Worm (Caenorhabditis elegans) whole organism, L4 larva: Measurements from ENCODE around the gene R07B7.2.

Experiments
- F37D6.2 ChIP-seq: sonication (generic microtip); optimal IDR thresholded peaks from 2 replicates; lab custom pipeline; 2016; ENCODE audit warnings: mild to moderate bottlenecking, missing genetic modification characterization, missing compliant biosample characterization
- F49E8.2 ChIP-seq: sonication (generic microtip); optimal IDR thresholded peaks from 2 replicates; lab custom pipeline; 2016; ENCODE audit warnings: missing compliant biosample characterization, mild to moderate bottlenecking, missing genetic modification characterization, borderline replicate concordance
- R02D3.7 ChIP-seq: fragments of 150-350 bp; sonication (generic microtip); optimal IDR thresholded peaks from 3 replicates; lab custom pipeline; 2014; ENCODE audit warnings: missing biosample characterization, missing genetic modification characterization
- Y48G9A.11 ChIP-seq: fragments of 200-800 bp; sonication (Bioruptor generic); IDR thresholded peaks from 2 replicates; pipeline ENCODE4 v1.3.6; 2022; ENCODE audit warnings: missing genetic modification reagents, missing genetic modification characterization, missing compliant biosample characterization
- Y5F2A.4 ChIP-seq: fragments of 200-800 bp; sonication (Bioruptor generic); optimal IDR thresholded peaks from 2 replicates; lab custom pipeline; 2018; ENCODE audit warnings: mild to moderate bottlenecking, missing genetic modification characterization, missing compliant biosample characterization
- aly-2 ChIP-seq: sonication (generic microtip); optimal IDR thresholded peaks from 2 replicates; lab custom pipeline; 2018; ENCODE audit warnings: missing biosample characterization, missing genetic modification characterization
- ama-1 ChIP-seq: fragments of 150-350 bp; optimal IDR thresholded peaks from 2 replicates; lab custom pipeline; 2014; ENCODE audit warnings: inconsistent platforms, mixed read lengths
- ceh-44 ChIP-seq: fragments of 200-800 bp; sonication (Bioruptor generic); IDR thresholded peaks from 2 replicates; pipeline ENCODE4 v1.3.6; 2022; ENCODE audit warnings: missing genetic modification reagents, missing genetic modification characterization, missing compliant biosample characterization
- cey-2 ChIP-seq: sonication (generic microtip); optimal IDR thresholded peaks from 3 replicates; lab custom pipeline; 2017; ENCODE audit warnings: missing genetic modification characterization, mild to moderate bottlenecking, missing compliant biosample characterization, antibody characterized with exemption, borderline replicate concordance; ENCODE audit not compliant: insufficient read depth
- ctbp-1 ChIP-seq: fragments of 200-800 bp; sonication (Bioruptor generic); IDR thresholded peaks from 2 replicates; pipeline ENCODE4 v1.3.6; 2022; ENCODE audit warnings: missing genetic modification reagents, missing genetic modification characterization, missing compliant biosample characterization
- daf-12 ChIP-seq: fragments of 150-350 bp; optimal IDR thresholded peaks from 2 replicates; lab custom pipeline; 2014; ENCODE audit warnings: missing biosample characterization, missing genetic modification reagents, missing genetic modification characterization
- daf-16 ChIP-seq, 3 experiments: sonication (generic microtip); optimal IDR thresholded peaks; 2 replicates each; lab custom pipeline; 2016 to 2017; ENCODE audit warnings: missing genetic modification characterization in 3 of 3, missing genetic modification reagents in 3 of 3, mild to moderate bottlenecking in 2 of 3, missing compliant biosample characterization in 2 of 3, missing biosample characterization in 1 of 3, moderate library complexity in 1 of 3
- daf-19 ChIP-seq: fragments of 200-800 bp; sonication (Bioruptor generic); conservative IDR thresholded peaks from 2 replicates; pipeline ENCODE4 v1.3.6; 2022; ENCODE audit warnings: missing genetic modification characterization, missing compliant biosample characterization
- daf-8 ChIP-seq: fragments of 200-800 bp; sonication (Bioruptor generic); IDR thresholded peaks from 2 replicates; pipeline ENCODE4 v1.3.6; 2022; ENCODE audit warnings: missing genetic modification characterization, missing compliant biosample characterization
- duxl-1 ChIP-seq: sonication (generic microtip); optimal IDR thresholded peaks from 2 replicates; lab custom pipeline; 2016; ENCODE audit warnings: mild to moderate bottlenecking, missing genetic modification characterization, moderate library complexity, missing compliant biosample characterization; ENCODE audit not compliant: poor library complexity
- egl-27 ChIP-seq: sonication (generic microtip); optimal IDR thresholded peaks from 3 replicates; lab custom pipeline; 2017; ENCODE audit warnings: missing biosample characterization, missing genetic modification reagents, missing genetic modification characterization
- hif-1 ChIP-seq, 2 experiments: sonication (generic microtip); optimal IDR thresholded peaks; 2 replicates each; lab custom pipeline; 2016 to 2017; ENCODE audit warnings: missing compliant biosample characterization in 2 of 2, missing genetic modification characterization in 2 of 2, missing genetic modification reagents in 2 of 2, missing genotype in 2 of 2, mild to moderate bottlenecking in 1 of 2
- hlh-11 ChIP-seq: fragments of 200-800 bp; sonication (Bioruptor generic); optimal IDR thresholded peaks from 2 replicates; lab custom pipeline; 2018; ENCODE audit warnings: mild to moderate bottlenecking, missing genetic modification characterization, missing compliant biosample characterization
- hlh-30 ChIP-seq: sonication (generic microtip); optimal IDR thresholded peaks from 2 replicates; lab custom pipeline; 2017; ENCODE audit warnings: antibody characterized with exemption, mild to moderate bottlenecking, missing genetic modification characterization, missing compliant biosample characterization; ENCODE audit not compliant: insufficient read depth
- hmg-1.1 ChIP-seq: fragments of 200-800 bp; sonication (Bioruptor generic); IDR thresholded peaks from 2 replicates; pipeline ENCODE4 v1.3.6; 2022; ENCODE audit warnings: missing genetic modification reagents, missing genetic modification characterization, missing compliant biosample characterization
- lim-7 ChIP-seq: fragments of 200-800 bp; sonication (Bioruptor generic); IDR thresholded peaks from 2 replicates; pipeline ENCODE4 v1.3.6; 2022; ENCODE audit warnings: missing genetic modification characterization, missing compliant biosample characterization
- lin-1 ChIP-seq: fragments of 200-800 bp; sonication (Bioruptor generic); IDR thresholded peaks from 2 replicates; pipeline ENCODE4 v1.3.6; 2022; ENCODE audit warnings: missing genetic modification reagents, missing genetic modification characterization, missing compliant biosample characterization
- lin-13 ChIP-seq: fragments of 150-350 bp; optimal IDR thresholded peaks from 2 replicates; lab custom pipeline; 2014; ENCODE audit warnings: missing biosample characterization, missing genetic modification reagents, missing genetic modification characterization
- lin-15B ChIP-seq: fragments of 150-350 bp; sonication (generic microtip); optimal IDR thresholded peaks from 3 replicates; lab custom pipeline; 2014; ENCODE audit warnings: missing biosample characterization, missing genetic modification characterization
- lin-38 ChIP-seq: fragments of 200-800 bp; sonication (Bioruptor generic); IDR thresholded peaks from 2 replicates; pipeline ENCODE4 v1.3.6; 2022; ENCODE audit warnings: missing genetic modification reagents, missing genetic modification characterization, missing compliant biosample characterization
- lir-3 ChIP-seq: sonication (generic microtip); optimal IDR thresholded peaks from 2 replicates; lab custom pipeline; 2016; ENCODE audit warnings: mild to moderate bottlenecking, missing genetic modification characterization, missing compliant biosample characterization
- lsy-2 ChIP-seq, 2 experiments: fragments of 150-350 bp in 1 of 2; sonication (generic microtip) in 1 of 2; optimal IDR thresholded peaks; 2 replicates each; lab custom pipeline; 2014 to 2017; ENCODE audit warnings: missing biosample characterization in 2 of 2, missing genetic modification characterization in 2 of 2
- mdl-1 ChIP-seq, 2 experiments: fragments of 150-350 bp in 1 of 2; sonication (generic microtip) in 1 of 2; optimal IDR thresholded peaks; 2 replicates each; lab custom pipeline; 2014 to 2017; ENCODE audit warnings: missing biosample characterization in 2 of 2, missing genetic modification characterization in 2 of 2
- mep-1 ChIP-seq: fragments of 150-350 bp; sonication (generic microtip); optimal IDR thresholded peaks from 3 replicates; lab custom pipeline; 2014; ENCODE audit warnings: missing biosample characterization, missing genetic modification characterization
- mes-2 ChIP-seq: sonication (generic microtip); optimal IDR thresholded peaks from 2 replicates; lab custom pipeline; 2016; ENCODE audit warnings: missing genotype, mild to moderate bottlenecking, missing genetic modification characterization, missing compliant biosample characterization; ENCODE audit not compliant: poor library complexity, severe bottlenecking
- mxl-3 ChIP-seq: fragments of 200-800 bp; sonication (Bioruptor generic); optimal IDR thresholded peaks from 2 replicates; lab custom pipeline; 2018; ENCODE audit warnings: mild to moderate bottlenecking, missing genetic modification characterization, missing compliant biosample characterization
- nhr-111 ChIP-seq: fragments of 200-800 bp; sonication (Bioruptor generic); optimal IDR thresholded peaks from 2 replicates; lab custom pipeline; 2018; ENCODE audit warnings: mild to moderate bottlenecking, missing genetic modification characterization, missing compliant biosample characterization
- nhr-237 ChIP-seq: sonication (generic microtip); optimal IDR thresholded peaks from 2 replicates; lab custom pipeline; 2017; ENCODE audit warnings: missing biosample characterization, missing genetic modification characterization
- nhr-25 ChIP-seq: sonication (generic microtip); optimal IDR thresholded peaks from 2 replicates; lab custom pipeline; 2017; ENCODE audit warnings: missing genetic modification characterization, mild to moderate bottlenecking, missing compliant biosample characterization, antibody characterized with exemption, moderate library complexity, borderline replicate concordance; ENCODE audit not compliant: insufficient read depth
- nhr-48 ChIP-seq: sonication (generic microtip); optimal IDR thresholded peaks from 2 replicates; lab custom pipeline; 2016; ENCODE audit warnings: mild to moderate bottlenecking, missing genetic modification characterization, missing compliant biosample characterization
- nhr-6 ChIP-seq: fragments of 150-350 bp; optimal IDR thresholded peaks from 2 replicates; lab custom pipeline; 2014; ENCODE audit warnings: missing biosample characterization, missing genetic modification characterization
- pha-4 ChIP-seq, 2 experiments: fragments of 150-350 bp in 1 of 2; fragments of 200-800 bp in 1 of 2; sonication (Bioruptor generic) in 1 of 2; IDR thresholded peaks in 1 of 2; optimal IDR thresholded peaks in 1 of 2; 2 replicates each; pipeline versions ENCODE4 v1.3.6 to Lab custom; 2014 to 2022; ENCODE audit warnings: missing genetic modification characterization in 2 of 2, missing genetic modification reagents in 2 of 2, missing biosample characterization in 1 of 2, missing compliant biosample characterization in 1 of 2
- pqm-1 ChIP-seq: sonication (generic microtip); optimal IDR thresholded peaks from 2 replicates; lab custom pipeline; 2017; ENCODE audit warnings: missing biosample characterization, missing genetic modification characterization
- set-16 ChIP-seq: fragments of 200-800 bp; sonication (Bioruptor generic); IDR thresholded peaks from 2 replicates; pipeline ENCODE4 v1.3.6; 2022; ENCODE audit warnings: missing genetic modification reagents, missing genetic modification characterization, missing compliant biosample characterization
- spr-1 ChIP-seq: sonication (generic microtip); optimal IDR thresholded peaks from 2 replicates; lab custom pipeline; 2016; ENCODE audit warnings: mild to moderate bottlenecking, missing genetic modification characterization, missing compliant biosample characterization
- spr-3 ChIP-seq: fragments of 200-800 bp; sonication (Bioruptor generic); optimal IDR thresholded peaks from 2 replicates; lab custom pipeline; 2018; ENCODE audit warnings: mild to moderate bottlenecking, missing genetic modification characterization, missing compliant biosample characterization
- unc-62 ChIP-seq, 3 experiments: fragments of 150-350 bp in 1 of 3; sonication (generic microtip); optimal IDR thresholded peaks in 2 of 3; peaks in 1 of 3; 1 replicate in 1 of 3; 2 replicates in 2 of 3; lab custom pipeline; 2014 to 2017; ENCODE audit warnings: missing biosample characterization in 3 of 3, missing genetic modification characterization in 3 of 3, missing genetic modification reagents in 3 of 3, missing genotype in 1 of 3
- vab-7 ChIP-seq: fragments of 200-800 bp; sonication (Bioruptor generic); IDR thresholded peaks from 2 replicates; pipeline ENCODE4 v1.3.6; 2022; ENCODE audit warnings: missing genetic modification reagents, missing genetic modification characterization, missing compliant biosample characterization
- zfp-2 ChIP-seq: sonication (generic microtip); optimal IDR thresholded peaks from 2 replicates; lab custom pipeline; 2016; ENCODE audit warnings: mild to moderate bottlenecking, missing genetic modification characterization, missing compliant biosample characterization
- zfp-3 ChIP-seq: fragments of 200-800 bp; sonication (Bioruptor generic); conservative IDR thresholded peaks from 2 replicates; pipeline ENCODE4 v1.3.6; 2022; ENCODE audit warnings: missing genetic modification reagents, missing genetic modification characterization, missing compliant biosample characterization
- ztf-7 ChIP-seq: fragments of 150-350 bp; optimal IDR thresholded peaks from 2 replicates; lab custom pipeline; 2014; ENCODE audit warnings: missing biosample characterization, missing genetic modification characterization

R07B7.2 gene

DNA sequence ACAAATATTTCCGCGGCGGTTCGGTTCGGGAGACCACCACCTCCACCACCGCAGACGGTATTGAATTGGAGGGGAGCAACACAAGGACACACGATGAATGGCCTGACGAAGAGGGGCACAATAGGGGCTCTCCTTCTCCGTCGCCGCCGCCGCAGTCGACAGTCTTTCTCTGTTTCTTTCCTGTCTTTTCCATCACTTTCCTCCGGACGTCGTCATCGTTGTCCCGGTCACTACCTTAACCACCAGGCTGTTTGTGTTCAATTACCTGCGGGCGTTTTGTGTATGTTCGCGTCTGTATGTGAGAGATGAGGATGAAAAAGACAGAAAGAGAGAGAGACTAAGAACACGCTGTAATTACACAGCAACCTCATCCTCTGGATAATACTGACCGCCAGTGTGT lies 19.8 kb downstream of the R07B7.2 start:
- TF ChIP-seq unc-62 (GFP tag; optimal IDR thresholded peaks at IDR 0.05 in 1 of 2; lab: Kevin White, UChicago): peak in 1 of 2 experiments; percentile 90
- no peak for TF ChIP-seq unc-62 (tag; optimal IDR thresholded peaks at IDR 0.05; lab: Kevin White, UChicago)
- TF ChIP-seq nhr-6 (tag; lab: Kevin White, UChicago): peak; percentile 63
- no peak for TF ChIP-seq pha-4 (GFP tag; IDR thresholded peaks at IDR 0.05; lab: Robert Waterston, UW)
- peak; percentile 5 for TF ChIP-seq pha-4 (tag; optimal IDR thresholded peaks at IDR 0.05; lab: Kevin White, UChicago)
- TF ChIP-seq lir-3 (tag; lab: Kevin White, UChicago): no peak
- peak; percentile 59 for TF ChIP-seq nhr-25
- TF ChIP-seq lsy-2 (tag; optimal IDR thresholded peaks at IDR 0.05; lab: Kevin White, UChicago): no peak
- peak; percentile 19 for TF ChIP-seq hlh-11 (tag; lab: Kevin White, UChicago)

DNA sequence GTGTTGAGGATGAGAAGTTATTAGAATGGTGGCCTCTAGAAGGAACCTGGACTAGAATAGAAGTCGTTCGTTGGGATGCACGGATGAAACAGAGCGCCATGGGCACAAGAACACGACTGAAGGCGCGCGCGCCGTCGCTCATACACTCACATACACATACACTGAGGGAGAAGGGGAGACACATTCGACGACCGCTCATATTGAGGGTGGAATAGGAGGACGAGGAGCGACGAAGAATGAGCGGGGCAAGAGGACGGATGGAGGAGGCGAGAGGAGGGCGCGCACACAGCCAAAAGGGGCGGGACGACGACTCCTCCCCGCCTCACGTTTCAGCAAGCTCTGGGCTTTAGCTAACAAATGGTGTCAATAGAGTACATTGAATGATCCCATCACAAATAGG lies 20.8 kb downstream of the R07B7.2 start:
- TF ChIP-seq nhr-111 (GFP tag; lab: Kevin White, UChicago) (no peak), egl-27 (tag; lab: Kevin White, UChicago) (no peak), vab-7 (GFP tag; lab: Robert Waterston, UW) (no peak), aly-2 (tag; lab: Kevin White, UChicago) (no peak), lin-1 (no peak), nhr-48 (tag; lab: Kevin White, UChicago) (no peak), set-16 (GFP tag; lab: Robert Waterston, UW) (peak; percentile 88), Y5F2A.4 (GFP tag; lab: Kevin White, UChicago) (no peak), hmg-1.1 (GFP tag; lab: Robert Waterston, UW) (peak; percentile 63), mes-2 (tag; lab: Kevin White, UChicago) (peak; percentile 51), nhr-237 (tag; lab: Kevin White, UChicago) (no peak), mxl-3 (GFP tag; lab: Kevin White, UChicago) (no peak), ctbp-1 (0 out of 2 replicates have a peak, but pooled peaks have one; percentile 15), lsy-2 (tag; optimal IDR thresholded peaks at IDR 0.05; lab: Kevin White, UChicago) (peak in 1 of 2 experiments; percentile 12), F49E8.2 (no peak), spr-3 (no peak), daf-8 (GFP tag; lab: Robert Waterston, UW) (no peak), ceh-44 (GFP tag; lab: Robert Waterston, UW) (0 out of 2 replicates have a peak, but pooled peaks have one; percentile 2), Y48G9A.11 (no peak), R02D3.7 (no peak), nhr-6 (tag; lab: Kevin White, UChicago) (peak; percentile 25), daf-16 (GFP tag; optimal IDR thresholded peaks at IDR 0.05; lab: Kevin White, UChicago) (no peak), daf-16 (tag; optimal IDR thresholded peaks at IDR 0.05; lab: Kevin White, UChicago) (no peak), cey-2 (tag; lab: Kevin White, UChicago) (no peak), pqm-1 (tag; lab: Kevin White, UChicago) (no peak), ama-1 (lab: Kevin White, UChicago) (peak; percentile 45), mep-1 (tag; lab: Kevin White, UChicago) (peak; percentile 52), ztf-7 (tag; lab: Kevin White, UChicago) (no peak), hif-1 (tag; optimal IDR thresholded peaks at IDR 0.05; lab: Kevin White, UChicago) (peak in 1 of 2 experiments; percentile 14), F37D6.2 (tag; lab: Kevin White, UChicago) (peak; percentile 9), daf-19 (GFP tag; lab: Robert Waterston, UW) (no peak), zfp-3 (GFP tag; lab: Robert Waterston, UW) (no peak), spr-1 (tag; lab: Kevin White, UChicago) (peak; percentile 18), duxl-1 (tag; lab: Kevin White, UChicago) (no peak), mdl-1 (tag; optimal IDR thresholded peaks at IDR 0.05; lab: Kevin White, UChicago) (no peak), daf-12 (no peak), hlh-30 (tag; lab: Kevin White, UChicago) (peak; percentile 31), zfp-2 (tag; lab: Kevin White, UChicago) (no peak), lim-7 (GFP tag; lab: Robert Waterston, UW) (no peak), lin-15B (tag; lab: Kevin White, UChicago) (no peak), lin-13 (peak; percentile 30), lin-38 (GFP tag; lab: Robert Waterston, UW) (peak; percentile 28; the same call in 1 of the 2 replicates)
